Fruit fly (Drosophila melanogaster) whole organism, embryonic: ENCODE results near the gene Trm7-34.
A peak's percentile ranks its signal among the peaks of the same experiment; 100 is the strongest.

Experiments used
- Atf6 ChIP-seq: fragments of 200-800 bp; sonication (Bioruptor generic); IDR thresholded peaks from 2 replicates; pipeline ENCODE4 v1.3.6; 2022; ENCODE audit warnings: missing biosample characterization, missing genetic modification characterization
- B-H2 ChIP-seq: fragments of 200-800 bp; sonication (Bioruptor generic); optimal IDR thresholded peaks from 2 replicates; lab custom pipeline; 2018; ENCODE audit warnings: missing biosample characterization, mild to moderate bottlenecking, missing genetic modification characterization
- BtbVII ChIP-seq: fragments of 200-800 bp; sonication (Bioruptor generic); optimal IDR thresholded peaks from 3 replicates; lab custom pipeline; 2017; ENCODE audit warnings: missing biosample characterization, mild to moderate bottlenecking, missing genetic modification characterization
- CG12659 ChIP-seq: fragments of 200-800 bp; sonication (Bioruptor generic); optimal IDR thresholded peaks from 3 replicates; lab custom pipeline; 2017; ENCODE audit warnings: mild to moderate bottlenecking, missing biosample characterization, missing genetic modification reagents, missing genetic modification characterization
- CG13424 ChIP-seq: fragments of 200-800 bp; sonication (Bioruptor generic); optimal IDR thresholded peaks from 2 replicates; lab custom pipeline; 2019; ENCODE audit warnings: missing biosample characterization, mild to moderate bottlenecking, missing genetic modification characterization, moderate library complexity
- CG15073 ChIP-seq: fragments of 200-800 bp; sonication (Bioruptor generic); optimal IDR thresholded peaks from 2 replicates; lab custom pipeline; 2016; ENCODE audit warnings: missing biosample characterization, missing genetic modification characterization
- CG17568 ChIP-seq: fragments of 200-800 bp; sonication (Bioruptor generic); optimal IDR thresholded peaks from 2 replicates; lab custom pipeline; 2018; ENCODE audit warnings: missing biosample characterization, mild to moderate bottlenecking, missing genetic modification characterization, moderate library complexity
- CG18599 ChIP-seq: fragments of 200-800 bp; sonication (Bioruptor generic); optimal IDR thresholded peaks from 3 replicates; lab custom pipeline; 2017; ENCODE audit warnings: missing biosample characterization, missing genetic modification characterization, mild to moderate bottlenecking, moderate library complexity, missing genetic modification reagents
- CG18764 ChIP-seq: fragments of 200-800 bp; sonication (Bioruptor generic); optimal IDR thresholded peaks from 3 replicates; lab custom pipeline; 2016; ENCODE audit warnings: missing biosample characterization, missing genetic modification characterization
- CG2199 ChIP-seq: fragments of 200-800 bp; sonication (Bioruptor generic); IDR thresholded peaks from 3 replicates; pipeline ENCODE4 v1.3.6; 2022; ENCODE audit warnings: missing biosample characterization, missing genetic modification characterization
- CG34224 ChIP-seq: fragments of 200-800 bp; sonication (Bioruptor generic); IDR thresholded peaks from 3 replicates; pipeline ENCODE4 v1.3.6; 2022; ENCODE audit warnings: missing biosample characterization, missing genetic modification characterization; ENCODE audit not compliant: partially characterized antibody
- CG34376 ChIP-seq: fragments of 200-800 bp; sonication (Bioruptor generic); optimal IDR thresholded peaks from 2 replicates; lab custom pipeline; 2018; ENCODE audit warnings: missing biosample characterization, mild to moderate bottlenecking, missing genetic modification characterization
- CG4617 ChIP-seq: fragments of 200-800 bp; sonication (Bioruptor generic); optimal IDR thresholded peaks from 3 replicates; lab custom pipeline; 2016; ENCODE audit warnings: missing biosample characterization, missing genetic modification characterization, borderline replicate concordance
- CG4707 ChIP-seq: fragments of 200-800 bp; sonication (Bioruptor generic); optimal IDR thresholded peaks from 2 replicates; lab custom pipeline; 2018; ENCODE audit warnings: missing biosample characterization, mild to moderate bottlenecking, missing genetic modification characterization, moderate library complexity
- CG5245 ChIP-seq: fragments of 200-800 bp; sonication (Bioruptor generic); optimal IDR thresholded peaks from 3 replicates; lab custom pipeline; 2016; ENCODE audit warnings: missing biosample characterization, missing genetic modification characterization
- CG6683 ChIP-seq: fragments of 200-800 bp; sonication (Bioruptor generic); optimal IDR thresholded peaks from 2 replicates; lab custom pipeline; 2017; ENCODE audit warnings: missing biosample characterization, mild to moderate bottlenecking, missing genetic modification characterization, missing genetic modification reagents
- CG7357 ChIP-seq: fragments of 200-800 bp; sonication (Bioruptor generic); IDR thresholded peaks from 3 replicates; pipeline ENCODE4 v1.3.6; 2022; ENCODE audit warnings: missing biosample characterization, missing genetic modification characterization
- CG9797 ChIP-seq: fragments of 200-800 bp; sonication (Bioruptor generic); optimal IDR thresholded peaks from 3 replicates; lab custom pipeline; 2018; ENCODE audit warnings: missing biosample characterization, mild to moderate bottlenecking, missing genetic modification characterization
- CoRest ChIP-seq: fragments of 200-800 bp; sonication (Bioruptor generic); optimal IDR thresholded peaks from 3 replicates; lab custom pipeline; 2018; ENCODE audit warnings: missing biosample characterization, mild to moderate bottlenecking, missing genetic modification characterization, moderate library complexity
- D ChIP-seq, 2 experiments: fragments of 200-800 bp in 1 of 2; fragments of >200 bp in 1 of 2; sonication (Bioruptor generic) in 1 of 2; optimal IDR thresholded peaks; 2 replicates in 1 of 2; 3 replicates in 1 of 2; lab custom pipeline; 2017; ENCODE audit warnings: mild to moderate bottlenecking in 1 of 2, missing biosample characterization in 1 of 2, missing genetic modification characterization in 1 of 2, missing genetic modification reagents in 1 of 2
- Dbx ChIP-seq: fragments of 200-800 bp; sonication (Bioruptor generic); IDR thresholded peaks from 3 replicates; pipeline ENCODE4 v1.3.6; 2022; ENCODE audit warnings: missing biosample characterization, missing genetic modification characterization
- GATAe ChIP-seq: fragments of 200-800 bp; sonication (Bioruptor generic); conservative IDR thresholded peaks from 2 replicates; pipeline ENCODE4 v1.3.6; 2022; ENCODE audit warnings: missing biosample characterization, missing genetic modification characterization
- Hey ChIP-seq: fragments of 200-800 bp; sonication (Bioruptor generic); optimal IDR thresholded peaks from 3 replicates; lab custom pipeline; 2018; ENCODE audit warnings: missing biosample characterization, mild to moderate bottlenecking, missing genetic modification characterization
- Lpt ChIP-seq: fragments of >200 bp; optimal IDR thresholded peaks from 2 replicates; lab custom pipeline; 2018; ENCODE audit warnings: missing biosample characterization, missing genetic modification characterization
- Mrtf ChIP-seq: fragments of 200-800 bp; sonication (Bioruptor generic); IDR thresholded peaks from 3 replicates; pipeline ENCODE4 v1.3.6; 2022; ENCODE audit warnings: missing biosample characterization, missing genetic modification characterization
- Nf-YA ChIP-seq: fragments of 200-800 bp; sonication (Bioruptor generic); IDR thresholded peaks from 2 replicates; pipeline ENCODE4 v1.3.6; 2022; ENCODE audit warnings: missing biosample characterization, missing genetic modification characterization
- Oli ChIP-seq: fragments of 200-800 bp; sonication (Bioruptor generic); optimal IDR thresholded peaks from 2 replicates; lab custom pipeline; 2018; ENCODE audit warnings: missing biosample characterization, mild to moderate bottlenecking, missing genetic modification characterization, moderate library complexity
- TFAM ChIP-seq: fragments of 200-800 bp; sonication (Bioruptor generic); optimal IDR thresholded peaks from 2 replicates; lab custom pipeline; 2017; ENCODE audit warnings: missing biosample characterization, missing genetic modification characterization, inconsistent platforms
- Vsx1 ChIP-seq: fragments of 200-800 bp; sonication (Bioruptor generic); optimal IDR thresholded peaks from 2 replicates; lab custom pipeline; 2017; ENCODE audit warnings: missing biosample characterization, mild to moderate bottlenecking, missing genetic modification characterization, missing genetic modification reagents
- bowl ChIP-seq: fragments of 200-800 bp; sonication (Bioruptor generic); IDR thresholded peaks from 2 replicates; pipeline ENCODE4 v1.3.6; 2022; ENCODE audit warnings: missing biosample characterization, missing genetic modification characterization
- cg ChIP-seq: fragments of 200-800 bp; sonication (Bioruptor generic); optimal IDR thresholded peaks from 3 replicates; lab custom pipeline; 2019; ENCODE audit warnings: missing biosample characterization, mild to moderate bottlenecking, missing genetic modification characterization, moderate library complexity
- crol ChIP-seq: fragments of 200-800 bp; sonication (Bioruptor generic); IDR thresholded peaks from 2 replicates; pipeline ENCODE4 v1.3.6; 2022; ENCODE audit warnings: missing biosample characterization, missing genetic modification characterization
- cwo ChIP-seq: fragments of 200-800 bp; sonication (Bioruptor generic); optimal IDR thresholded peaks from 3 replicates; lab custom pipeline; 2017; ENCODE audit warnings: missing biosample characterization, missing genetic modification characterization, mild to moderate bottlenecking, moderate library complexity, missing genetic modification reagents
- dan ChIP-seq: fragments of 200-800 bp; sonication (Bioruptor generic); IDR thresholded peaks from 2 replicates; pipeline ENCODE4 v1.3.6; 2022; ENCODE audit warnings: missing biosample characterization, missing genetic modification characterization
- disco-r ChIP-seq: fragments of 200-800 bp; sonication (Bioruptor generic); optimal IDR thresholded peaks from 2 replicates; lab custom pipeline; 2016; ENCODE audit warnings: missing biosample characterization, missing genetic modification characterization
- eyg ChIP-seq: fragments of 200-800 bp; sonication (Bioruptor generic); optimal IDR thresholded peaks from 3 replicates; lab custom pipeline; 2016; ENCODE audit warnings: missing biosample characterization, missing genetic modification characterization
- grn ChIP-seq: fragments of 200-800 bp; sonication (Bioruptor generic); optimal IDR thresholded peaks from 3 replicates; lab custom pipeline; 2017; ENCODE audit warnings: missing biosample characterization, missing genetic modification characterization
- gsb ChIP-seq: fragments of 200-800 bp; sonication (Bioruptor generic); IDR thresholded peaks from 2 replicates; pipeline ENCODE4 v1.3.6; 2022; ENCODE audit warnings: missing biosample characterization, missing genetic modification characterization
- inv ChIP-seq: fragments of 200-800 bp; sonication (Bioruptor generic); IDR thresholded peaks from 2 replicates; pipeline ENCODE4 v1.3.6; 2022; ENCODE audit warnings: missing biosample characterization, missing genetic modification characterization; ENCODE audit not compliant: partially characterized antibody
- kay ChIP-seq: fragments of 200-800 bp; sonication (Bioruptor generic); optimal IDR thresholded peaks from 2 replicates; lab custom pipeline; 2016; ENCODE audit warnings: missing biosample characterization, missing genetic modification characterization
- maf-S ChIP-seq: fragments of 200-800 bp; sonication (Bioruptor generic); optimal IDR thresholded peaks from 2 replicates; lab custom pipeline; 2016; ENCODE audit warnings: missing biosample characterization, missing genetic modification characterization
- odd ChIP-seq: fragments of 200-800 bp; sonication (Bioruptor generic); optimal IDR thresholded peaks from 2 replicates; lab custom pipeline; 2017; ENCODE audit warnings: missing biosample characterization, mild to moderate bottlenecking, missing genetic modification characterization
- org-1 ChIP-seq: fragments of 200-800 bp; sonication (Bioruptor generic); optimal IDR thresholded peaks from 2 replicates; lab custom pipeline; 2017; ENCODE audit warnings: missing biosample characterization, missing genetic modification characterization
- ranshi ChIP-seq: fragments of 200-800 bp; sonication (Bioruptor generic); IDR thresholded peaks from 2 replicates; pipeline ENCODE4 v1.3.6; 2022; ENCODE audit warnings: missing biosample characterization, missing genetic modification characterization
- row ChIP-seq: fragments of 200-800 bp; sonication (Bioruptor generic); IDR thresholded peaks from 3 replicates; pipeline ENCODE4 v1.3.6; 2022; ENCODE audit warnings: missing biosample characterization, missing genetic modification characterization
- schlank ChIP-seq: fragments of 200-800 bp; sonication (Bioruptor generic); optimal IDR thresholded peaks from 2 replicates; lab custom pipeline; 2018; ENCODE audit warnings: missing biosample characterization, mild to moderate bottlenecking, missing genetic modification characterization
- sd ChIP-seq: fragments of 200-800 bp; sonication (Bioruptor generic); optimal IDR thresholded peaks from 3 replicates; lab custom pipeline; 2018; ENCODE audit warnings: missing biosample characterization, mild to moderate bottlenecking, missing genetic modification characterization, moderate library complexity
- sens-2 ChIP-seq: fragments of 200-800 bp; sonication (Bioruptor generic); IDR thresholded peaks from 2 replicates; pipeline ENCODE4 v1.3.6; 2022; ENCODE audit warnings: missing biosample characterization, missing genetic modification characterization
- usp ChIP-seq: fragments of >200 bp; optimal IDR thresholded peaks from 2 replicates; lab custom pipeline; 2017; ENCODE audit warnings: missing biosample characterization, missing genetic modification characterization
- z ChIP-seq: fragments of 200-800 bp; sonication (Bioruptor generic); IDR thresholded peaks from 3 replicates; pipeline ENCODE4 v1.3.6; 2022; ENCODE audit warnings: missing biosample characterization, missing genetic modification characterization
- zf30C ChIP-seq: fragments of 200-800 bp; sonication (Bioruptor generic); optimal IDR thresholded peaks from 3 replicates; lab custom pipeline; 2018; ENCODE audit warnings: missing biosample characterization, mild to moderate bottlenecking, missing genetic modification characterization

Trm7-34 gene

DNA sequence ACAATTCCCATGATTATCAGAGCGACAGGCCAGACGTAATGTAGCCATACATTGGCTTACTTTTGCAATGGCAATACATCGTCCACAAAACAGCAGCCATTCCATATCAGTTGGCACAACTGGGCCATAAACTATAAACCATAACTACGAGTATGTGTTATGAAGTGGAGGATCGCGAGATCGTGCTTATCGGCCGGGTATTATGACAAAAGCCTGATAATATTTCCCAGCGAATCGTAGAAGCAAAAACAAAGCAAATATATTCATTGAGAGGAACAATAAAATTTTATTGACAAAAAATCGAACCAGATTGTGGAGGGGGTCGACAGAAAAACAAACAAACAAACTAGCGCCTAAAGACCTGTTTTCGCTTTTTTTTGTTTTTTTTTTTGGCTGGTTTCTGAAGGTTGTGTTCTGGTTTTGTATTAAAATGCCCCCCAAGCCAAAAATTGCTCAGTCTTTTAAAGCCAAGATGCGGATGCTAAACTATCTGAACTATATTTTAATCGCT is 29.7 kb upstream of the Trm7-34 start, which contains the start of gene CG5810 (continued):
- TF ChIP-seq CG12659 (GFP tag; lab: Kevin White, UChicago) (no peak), CG9797 (GFP tag; lab: Kevin White, UChicago) (no peak), Vsx1 (GFP tag; lab: Kevin White, UChicago) (peak; percentile 44), sd (tag; lab: Kevin White, UChicago) (peak; percentile 95), CG6683 (GFP tag; lab: Kevin White, UChicago) (no peak), cg (GFP tag; lab: Kevin White, UChicago) (no peak), CoRest (tag; lab: Kevin White, UChicago) (no peak), Oli (no peak), bowl (GFP tag; lab: Robert Waterston, UW) (peak; percentile 21; the same call in 1 of the 2 replicates), Nf-YA (no peak), CG13424 (tag; lab: Kevin White, UChicago) (no peak), odd (GFP tag; lab: Kevin White, UChicago) (peak; percentile 79), CG4707 (GFP tag; lab: Kevin White, UChicago) (no peak), kay (GFP tag; lab: Kevin White, UChicago) (no peak), CG18599 (GFP tag; lab: Kevin White, UChicago) (no peak), schlank (tag; lab: Kevin White, UChicago) (no peak), Dbx (no peak), CG2199 (GFP tag; lab: Robert Waterston, UW) (no peak), BtbVII (no peak), CG34224 (GFP tag; lab: Robert Waterston, UW) (no peak), maf-S (GFP tag; lab: Kevin White, UChicago) (no peak), CG15073 (GFP tag; lab: Kevin White, UChicago) (no peak), crol (GFP tag; lab: Robert Waterston, UW) (no peak), Hey (tag; lab: Kevin White, UChicago) (peak; percentile 83), cwo (GFP tag; lab: Kevin White, UChicago) (peak; percentile 60), B-H2 (GFP tag; lab: Kevin White, UChicago) (peak; percentile 93), CG18764 (GFP tag; lab: Kevin White, UChicago) (no peak), sens-2 (GFP tag; lab: Robert Waterston, UW) (no peak), z (GFP tag; lab: Robert Waterston, UW) (no peak), Mrtf (GFP tag; lab: Robert Waterston, UW) (no peak), ranshi (GFP tag; lab: Robert Waterston, UW) (no peak), zf30C (no peak), CG34376 (GFP tag; lab: Kevin White, UChicago) (peak; percentile 93), CG17568 (GFP tag; lab: Kevin White, UChicago) (peak; percentile 86), GATAe (GFP tag; lab: Robert Waterston, UW) (peak; percentile 33; the same call in 1 of the 2 replicates), Lpt (GFP tag; lab: Kevin White, UChicago) (no peak), Atf6 (GFP tag; lab: Robert Waterston, UW) (peak; percentile 57; the same call in 1 of the 2 replicates), inv (GFP tag; lab: Robert Waterston, UW) (no peak), disco-r (no peak), grn (GFP tag; lab: Kevin White, UChicago) (peak; percentile 58), CG5245 (GFP tag; lab: Kevin White, UChicago) (no peak), CG4617 (GFP tag; lab: Kevin White, UChicago) (no peak), row (GFP tag; lab: Robert Waterston, UW) (no peak; the same call in 2 of the 3 replicates), gsb (GFP tag; lab: Robert Waterston, UW) (no peak), dan (GFP tag; lab: Robert Waterston, UW) (no peak), TFAM (GFP tag; lab: Kevin White, UChicago) (no peak), org-1 (GFP tag; lab: Kevin White, UChicago) (no peak), D (optimal IDR thresholded peaks at IDR 0.05; lab: Kevin White, UChicago) (no peak), D (GFP tag; optimal IDR thresholded peaks at IDR 0.05; lab: Kevin White, UChicago) (no peak), usp (no peak), eyg (GFP tag; lab: Kevin White, UChicago) (no peak), CG7357 (GFP tag; lab: Robert Waterston, UW) (no peak)
